Worm (Caenorhabditis elegans) whole organism, L4 larva: ENCODE results near the gene C07A4.2.
A peak's percentile ranks its signal among the peaks of the same experiment; 100 is the strongest.

Source experiments
- F10B5.3 ChIP-seq: sonication (generic microtip); optimal IDR thresholded peaks from 2 replicates; lab custom pipeline; 2016; ENCODE audit warnings: mild to moderate bottlenecking, missing genetic modification characterization, missing compliant biosample characterization
- F37D6.2 ChIP-seq: sonication (generic microtip); optimal IDR thresholded peaks from 2 replicates; lab custom pipeline; 2016; ENCODE audit warnings: mild to moderate bottlenecking, missing genetic modification characterization, missing compliant biosample characterization
- F44E2.7 ChIP-seq: fragments of 200-800 bp; sonication (Bioruptor generic); IDR thresholded peaks from 2 replicates; pipeline ENCODE4 v2.1.2; 2022; ENCODE audit warnings: missing genetic modification characterization, missing compliant biosample characterization
- F49E8.2 ChIP-seq: sonication (generic microtip); optimal IDR thresholded peaks from 2 replicates; lab custom pipeline; 2016; ENCODE audit warnings: missing compliant biosample characterization, mild to moderate bottlenecking, missing genetic modification characterization, borderline replicate concordance
- T20F7.1 ChIP-seq: fragments of 200-800 bp; sonication (Bioruptor generic); optimal IDR thresholded peaks from 2 replicates; lab custom pipeline; 2018; ENCODE audit warnings: mild to moderate bottlenecking, missing genetic modification characterization, missing compliant biosample characterization
- Y105C5A.15 ChIP-seq: fragments of 200-800 bp; sonication (Bioruptor generic); IDR thresholded peaks from 2 replicates; pipeline ENCODE4 v1.3.6; 2022; ENCODE audit warnings: missing genetic modification characterization, missing compliant biosample characterization
- ZK546.5 ChIP-seq, 2 experiments: sonication (generic microtip); optimal IDR thresholded peaks; 2 replicates each; lab custom pipeline; 2017; ENCODE audit warnings: missing biosample characterization in 2 of 2, missing genetic modification characterization in 2 of 2
- aly-2 ChIP-seq: sonication (generic microtip); optimal IDR thresholded peaks from 2 replicates; lab custom pipeline; 2018; ENCODE audit warnings: missing biosample characterization, missing genetic modification characterization
- ama-1 ChIP-seq: fragments of 150-350 bp; optimal IDR thresholded peaks from 2 replicates; lab custom pipeline; 2014; ENCODE audit warnings: inconsistent platforms, mixed read lengths
- arid-1 ChIP-seq: fragments of 200-800 bp; sonication (Bioruptor generic); conservative IDR thresholded peaks from 2 replicates; pipeline ENCODE4 v1.3.6; 2022; ENCODE audit warnings: missing genetic modification reagents, missing genetic modification characterization, missing compliant biosample characterization
- ceh-32 ChIP-seq: sonication (generic microtip); optimal IDR thresholded peaks from 2 replicates; lab custom pipeline; 2016; ENCODE audit warnings: mild to moderate bottlenecking, missing genetic modification characterization, missing compliant biosample characterization; ENCODE audit not compliant: poor library complexity
- ceh-44 ChIP-seq: fragments of 200-800 bp; sonication (Bioruptor generic); IDR thresholded peaks from 2 replicates; pipeline ENCODE4 v1.3.6; 2022; ENCODE audit warnings: missing genetic modification reagents, missing genetic modification characterization, missing compliant biosample characterization
- ceh-62 ChIP-seq: sonication (generic microtip); optimal IDR thresholded peaks from 2 replicates; lab custom pipeline; 2017; ENCODE audit warnings: missing biosample characterization, missing genetic modification characterization
- cey-2 ChIP-seq: sonication (generic microtip); optimal IDR thresholded peaks from 3 replicates; lab custom pipeline; 2017; ENCODE audit warnings: missing genetic modification characterization, mild to moderate bottlenecking, missing compliant biosample characterization, antibody characterized with exemption, borderline replicate concordance; ENCODE audit not compliant: insufficient read depth
- ctbp-1 ChIP-seq: fragments of 200-800 bp; sonication (Bioruptor generic); IDR thresholded peaks from 2 replicates; pipeline ENCODE4 v1.3.6; 2022; ENCODE audit warnings: missing genetic modification reagents, missing genetic modification characterization, missing compliant biosample characterization
- daf-16 ChIP-seq, 3 experiments: sonication (generic microtip); optimal IDR thresholded peaks; 2 replicates each; lab custom pipeline; 2016 to 2017; ENCODE audit warnings: missing genetic modification characterization in 3 of 3, missing genetic modification reagents in 3 of 3, mild to moderate bottlenecking in 2 of 3, missing compliant biosample characterization in 2 of 3, missing biosample characterization in 1 of 3, moderate library complexity in 1 of 3
- daf-19 ChIP-seq: fragments of 200-800 bp; sonication (Bioruptor generic); conservative IDR thresholded peaks from 2 replicates; pipeline ENCODE4 v1.3.6; 2022; ENCODE audit warnings: missing genetic modification characterization, missing compliant biosample characterization
- daf-8 ChIP-seq: fragments of 200-800 bp; sonication (Bioruptor generic); IDR thresholded peaks from 2 replicates; pipeline ENCODE4 v1.3.6; 2022; ENCODE audit warnings: missing genetic modification characterization, missing compliant biosample characterization
- dmd-8 ChIP-seq: fragments of 200-800 bp; sonication (Bioruptor generic); IDR thresholded peaks from 2 replicates; pipeline ENCODE4 v1.3.6; 2022; ENCODE audit warnings: missing genetic modification characterization, missing compliant biosample characterization
- dmd-9 ChIP-seq: fragments of 200-800 bp; sonication (Bioruptor generic); IDR thresholded peaks from 2 replicates; pipeline ENCODE4 v1.3.6; 2022; ENCODE audit warnings: missing genetic modification reagents, missing genetic modification characterization, missing compliant biosample characterization
- dpl-1 ChIP-seq: fragments of 150-350 bp; optimal IDR thresholded peaks from 2 replicates; lab custom pipeline; 2014; ENCODE audit warnings: missing biosample characterization, missing genetic modification reagents, missing genetic modification characterization
- duxl-1 ChIP-seq: sonication (generic microtip); optimal IDR thresholded peaks from 2 replicates; lab custom pipeline; 2016; ENCODE audit warnings: mild to moderate bottlenecking, missing genetic modification characterization, moderate library complexity, missing compliant biosample characterization; ENCODE audit not compliant: poor library complexity
- egl-27 ChIP-seq: sonication (generic microtip); optimal IDR thresholded peaks from 3 replicates; lab custom pipeline; 2017; ENCODE audit warnings: missing biosample characterization, missing genetic modification reagents, missing genetic modification characterization
- egl-43 ChIP-seq: fragments of 200-800 bp; sonication (Bioruptor generic); IDR thresholded peaks from 2 replicates; pipeline ENCODE4 v1.3.6; 2022; ENCODE audit warnings: missing genetic modification reagents, missing genetic modification characterization, missing compliant biosample characterization
- gei-8 ChIP-seq: fragments of 200-800 bp; sonication (Bioruptor generic); optimal IDR thresholded peaks from 2 replicates; lab custom pipeline; 2018; ENCODE audit warnings: mild to moderate bottlenecking, missing genetic modification characterization, missing compliant biosample characterization
- hif-1 ChIP-seq, 2 experiments: sonication (generic microtip); optimal IDR thresholded peaks; 2 replicates each; lab custom pipeline; 2016 to 2017; ENCODE audit warnings: missing compliant biosample characterization in 2 of 2, missing genetic modification characterization in 2 of 2, missing genetic modification reagents in 2 of 2, missing genotype in 2 of 2, mild to moderate bottlenecking in 1 of 2
- lim-7 ChIP-seq: fragments of 200-800 bp; sonication (Bioruptor generic); IDR thresholded peaks from 2 replicates; pipeline ENCODE4 v1.3.6; 2022; ENCODE audit warnings: missing genetic modification characterization, missing compliant biosample characterization
- lin-29 ChIP-seq: fragments of 200-800 bp; sonication (Bioruptor generic); IDR thresholded peaks from 2 replicates; pipeline ENCODE4 v1.3.6; 2022; ENCODE audit warnings: missing genetic modification reagents, missing genetic modification characterization, missing compliant biosample characterization
- lin-39 ChIP-seq: fragments of 150-350 bp; optimal IDR thresholded peaks from 2 replicates; lab custom pipeline; 2014; ENCODE audit warnings: missing biosample characterization, missing genetic modification reagents, missing genetic modification characterization
- lsy-2 ChIP-seq, 2 experiments: fragments of 150-350 bp in 1 of 2; sonication (generic microtip) in 1 of 2; optimal IDR thresholded peaks; 2 replicates each; lab custom pipeline; 2014 to 2017; ENCODE audit warnings: missing biosample characterization in 2 of 2, missing genetic modification characterization in 2 of 2
- madf-9 ChIP-seq: fragments of 200-800 bp; sonication (Bioruptor generic); conservative IDR thresholded peaks from 2 replicates; pipeline ENCODE4 v1.3.6; 2022; ENCODE audit warnings: missing genetic modification reagents, missing genetic modification characterization, missing compliant biosample characterization
- mes-2 ChIP-seq: sonication (generic microtip); optimal IDR thresholded peaks from 2 replicates; lab custom pipeline; 2016; ENCODE audit warnings: missing genotype, mild to moderate bottlenecking, missing genetic modification characterization, missing compliant biosample characterization; ENCODE audit not compliant: poor library complexity, severe bottlenecking
- nhr-111 ChIP-seq: fragments of 200-800 bp; sonication (Bioruptor generic); optimal IDR thresholded peaks from 2 replicates; lab custom pipeline; 2018; ENCODE audit warnings: mild to moderate bottlenecking, missing genetic modification characterization, missing compliant biosample characterization
- nhr-25 ChIP-seq: sonication (generic microtip); optimal IDR thresholded peaks from 2 replicates; lab custom pipeline; 2017; ENCODE audit warnings: missing genetic modification characterization, mild to moderate bottlenecking, missing compliant biosample characterization, antibody characterized with exemption, moderate library complexity, borderline replicate concordance; ENCODE audit not compliant: insufficient read depth
- nhr-28 ChIP-seq: fragments of 150-350 bp; optimal IDR thresholded peaks from 2 replicates; lab custom pipeline; 2014; ENCODE audit warnings: missing biosample characterization, missing genetic modification characterization
- nhr-41 ChIP-seq: fragments of 200-800 bp; sonication (Bioruptor generic); IDR thresholded peaks from 2 replicates; pipeline ENCODE4 v1.3.6; 2022; ENCODE audit warnings: missing genetic modification reagents, missing genetic modification characterization, missing compliant biosample characterization
- nhr-42 ChIP-seq: fragments of 200-800 bp; sonication (Bioruptor generic); IDR thresholded peaks from 2 replicates; pipeline ENCODE4 v1.3.6; 2022; ENCODE audit warnings: missing genetic modification characterization, missing compliant biosample characterization
- nhr-6 ChIP-seq: fragments of 150-350 bp; optimal IDR thresholded peaks from 2 replicates; lab custom pipeline; 2014; ENCODE audit warnings: missing biosample characterization, missing genetic modification characterization
- nhr-77 ChIP-seq: fragments of 150-350 bp; optimal IDR thresholded peaks from 2 replicates; lab custom pipeline; 2014; ENCODE audit warnings: missing biosample characterization, missing genetic modification characterization
- pha-4 ChIP-seq, 2 experiments: fragments of 150-350 bp in 1 of 2; fragments of 200-800 bp in 1 of 2; sonication (Bioruptor generic) in 1 of 2; IDR thresholded peaks in 1 of 2; optimal IDR thresholded peaks in 1 of 2; 2 replicates each; pipeline versions ENCODE4 v1.3.6 to Lab custom; 2014 to 2022; ENCODE audit warnings: missing genetic modification characterization in 2 of 2, missing genetic modification reagents in 2 of 2, missing biosample characterization in 1 of 2, missing compliant biosample characterization in 1 of 2
- pqm-1 ChIP-seq: sonication (generic microtip); optimal IDR thresholded peaks from 2 replicates; lab custom pipeline; 2017; ENCODE audit warnings: missing biosample characterization, missing genetic modification characterization
- saeg-2 ChIP-seq: fragments of 200-800 bp; sonication (Bioruptor generic); IDR thresholded peaks from 2 replicates; pipeline ENCODE4 v1.3.6; 2022; ENCODE audit warnings: missing genetic modification reagents, missing genetic modification characterization, missing compliant biosample characterization
- sdz-12 ChIP-seq: fragments of 200-800 bp; sonication (Bioruptor generic); optimal IDR thresholded peaks from 2 replicates; lab custom pipeline; 2018; ENCODE audit warnings: mild to moderate bottlenecking, missing genetic modification characterization, missing compliant biosample characterization
- set-16 ChIP-seq: fragments of 200-800 bp; sonication (Bioruptor generic); IDR thresholded peaks from 2 replicates; pipeline ENCODE4 v1.3.6; 2022; ENCODE audit warnings: missing genetic modification reagents, missing genetic modification characterization, missing compliant biosample characterization
- spr-3 ChIP-seq: fragments of 200-800 bp; sonication (Bioruptor generic); optimal IDR thresholded peaks from 2 replicates; lab custom pipeline; 2018; ENCODE audit warnings: mild to moderate bottlenecking, missing genetic modification characterization, missing compliant biosample characterization
- unc-62 ChIP-seq, 3 experiments: fragments of 150-350 bp in 1 of 3; sonication (generic microtip); optimal IDR thresholded peaks in 2 of 3; peaks in 1 of 3; 1 replicate in 1 of 3; 2 replicates in 2 of 3; lab custom pipeline; 2014 to 2017; ENCODE audit warnings: missing biosample characterization in 3 of 3, missing genetic modification characterization in 3 of 3, missing genetic modification reagents in 3 of 3, missing genotype in 1 of 3
- zfp-2 ChIP-seq: sonication (generic microtip); optimal IDR thresholded peaks from 2 replicates; lab custom pipeline; 2016; ENCODE audit warnings: mild to moderate bottlenecking, missing genetic modification characterization, missing compliant biosample characterization
- zfp-3 ChIP-seq: fragments of 200-800 bp; sonication (Bioruptor generic); conservative IDR thresholded peaks from 2 replicates; pipeline ENCODE4 v1.3.6; 2022; ENCODE audit warnings: missing genetic modification reagents, missing genetic modification characterization, missing compliant biosample characterization

Gene C07A4.2

DNA sequence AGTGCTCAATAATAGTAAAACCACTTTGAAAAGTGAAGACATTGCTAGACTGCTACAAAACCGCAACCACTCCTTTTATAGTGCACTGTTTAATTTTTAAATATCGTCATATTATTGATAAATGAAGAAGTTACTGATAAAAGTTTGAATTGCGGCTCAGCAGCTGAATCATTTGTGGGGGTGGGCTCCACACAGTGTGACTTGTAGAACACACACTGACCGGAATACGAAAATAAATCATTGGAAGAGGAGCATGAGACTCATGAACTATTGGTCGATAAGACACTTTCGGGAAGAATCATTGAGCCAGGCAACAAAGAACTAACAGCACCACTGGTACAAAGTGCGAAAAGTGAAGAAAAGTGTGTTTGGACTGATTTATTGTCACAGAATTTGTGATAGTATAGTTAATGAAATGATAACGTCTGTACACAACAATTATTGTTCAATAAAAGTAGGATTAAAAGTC, 30.0 kb upstream of the C07A4.2 start, which contains the start of gene oac-14 (continued):
- TF ChIP-seq F37D6.2 = no peak
- TF ChIP-seq nhr-41 (GFP tag; lab: Robert Waterston, UW) = no peak; the same call in 1 of the 2 replicates
- peak; percentile 54 for TF ChIP-seq mes-2 (tag; lab: Kevin White, UChicago)
- no peak for TF ChIP-seq dpl-1 (GFP tag; lab: Kevin White, UChicago)
- no peak for TF ChIP-seq dmd-9 (GFP tag; lab: Robert Waterston, UW)
- TF ChIP-seq aly-2 (tag; lab: Kevin White, UChicago) = no peak
- no peak for TF ChIP-seq ctbp-1 (GFP tag; lab: Robert Waterston, UW)
- no peak for TF ChIP-seq F49E8.2 (tag; lab: Kevin White, UChicago)
- TF ChIP-seq ceh-62 (tag; lab: Kevin White, UChicago) = no peak
- TF ChIP-seq nhr-111 = no peak
- no peak for TF ChIP-seq duxl-1 (tag; lab: Kevin White, UChicago)
- peak in 1 of 2 experiments; percentile 81 for TF ChIP-seq daf-16 (GFP tag; optimal IDR thresholded peaks at IDR 0.05; lab: Kevin White, UChicago)
- TF ChIP-seq daf-16 (tag; optimal IDR thresholded peaks at IDR 0.05; lab: Kevin White, UChicago) = peak; percentile 95
- peak; percentile 37; the same call in 1 of the 2 replicates for TF ChIP-seq pha-4 (GFP tag; IDR thresholded peaks at IDR 0.05; lab: Robert Waterston, UW)
- no peak for TF ChIP-seq pha-4 (tag; optimal IDR thresholded peaks at IDR 0.05; lab: Kevin White, UChicago)
- TF ChIP-seq nhr-25 = no peak
- TF ChIP-seq nhr-28 (tag; lab: Kevin White, UChicago) = peak; percentile 98
- TF ChIP-seq set-16 = no peak
- TF ChIP-seq sdz-12 = no peak
- TF ChIP-seq dmd-8 = no peak
- TF ChIP-seq hif-1 (tag; optimal IDR thresholded peaks at IDR 0.05; lab: Kevin White, UChicago) = peak in 1 of 2 experiments; percentile 37
- TF ChIP-seq Y105C5A.15 (GFP tag; lab: Robert Waterston, UW) = no peak
- TF ChIP-seq lim-7 (GFP tag; lab: Robert Waterston, UW) = no peak
- no peak for TF ChIP-seq ceh-32 (tag; lab: Kevin White, UChicago)
- no peak for TF ChIP-seq daf-8
- TF ChIP-seq saeg-2 = peak; percentile 17; the same call in 1 of the 2 replicates
- TF ChIP-seq pqm-1 = peak; percentile 81
- no peak for TF ChIP-seq ZK546.5 (tag; optimal IDR thresholded peaks at IDR 0.05; lab: Kevin White, UChicago)
- TF ChIP-seq T20F7.1 (GFP tag; lab: Kevin White, UChicago) = peak; percentile 51
- no peak for TF ChIP-seq ceh-44 (GFP tag; lab: Robert Waterston, UW)
- TF ChIP-seq nhr-6 = no peak
- TF ChIP-seq arid-1 (GFP tag; lab: Robert Waterston, UW) = no peak
- TF ChIP-seq ama-1 (lab: Kevin White, UChicago) = no peak
- peak in 1 of 2 experiments; percentile 38 for TF ChIP-seq lsy-2 (tag; optimal IDR thresholded peaks at IDR 0.05; lab: Kevin White, UChicago)
- TF ChIP-seq zfp-2 (tag; lab: Kevin White, UChicago) = no peak
- TF ChIP-seq nhr-77 (tag; lab: Kevin White, UChicago) = peak; percentile 87
- TF ChIP-seq egl-27 (tag; lab: Kevin White, UChicago) = no peak

ce11 chrX:10145011-10145410, 27.0 kb upstream of the C07A4.2 start:
- no peak for TF ChIP-seq ZK546.5 (tag; optimal IDR thresholded peaks at IDR 0.05; lab: Kevin White, UChicago)
- peak; percentile 26; the same call in 1 of the 2 replicates for TF ChIP-seq set-16
- peak; percentile 93 for TF ChIP-seq daf-19 (GFP tag; lab: Robert Waterston, UW)
- TF ChIP-seq zfp-3 = no peak
- peak; percentile 78 for TF ChIP-seq madf-9 (GFP tag; lab: Robert Waterston, UW)
- TF ChIP-seq egl-43 (GFP tag; lab: Robert Waterston, UW) = peak; percentile 94
- TF ChIP-seq unc-62 (GFP tag; optimal IDR thresholded peaks at IDR 0.05 in 1 of 2; lab: Kevin White, UChicago) = peak in 1 of 2 experiments; percentile 67
- no peak for TF ChIP-seq unc-62 (tag; optimal IDR thresholded peaks at IDR 0.05; lab: Kevin White, UChicago)
- peak; percentile 76 for TF ChIP-seq nhr-111
- peak; percentile 80 for TF ChIP-seq ceh-44 (GFP tag; lab: Robert Waterston, UW)
- TF ChIP-seq nhr-42 (GFP tag; lab: Robert Waterston, UW) = peak; percentile 68; the same call in 1 of the 2 replicates
- peak; percentile 17 for TF ChIP-seq dpl-1 (GFP tag; lab: Kevin White, UChicago)
- TF ChIP-seq gei-8 (GFP tag; lab: Kevin White, UChicago) = peak; percentile 72
- no peak for TF ChIP-seq lin-39 (tag; lab: Kevin White, UChicago)
- peak; percentile 70 for TF ChIP-seq F10B5.3
- TF ChIP-seq cey-2 = no peak
- peak; percentile 93 for TF ChIP-seq F44E2.7
- peak; percentile 59 for TF ChIP-seq spr-3 (GFP tag; lab: Kevin White, UChicago)
- 0 out of 2 replicates have a peak, but pooled peaks have one; percentile 63 for TF ChIP-seq lin-29
